Worm (Caenorhabditis elegans) whole organism, late embryonic: ENCODE measurements around the gene gcy-22.

ENCODE experiments used
- ceh-6 ChIP-seq: fragments of 200-800 bp; sonication (Bioruptor generic); optimal IDR thresholded peaks from 2 replicates; lab custom pipeline; 2018; ENCODE audit warnings: mild to moderate bottlenecking, missing genetic modification characterization, missing compliant biosample characterization
- nfya-1 ChIP-seq: sonication (generic microtip); optimal IDR thresholded peaks from 2 replicates; lab custom pipeline; 2017; ENCODE audit warnings: missing genetic modification characterization, mild to moderate bottlenecking, missing compliant biosample characterization, antibody characterized with exemption, moderate library complexity
- pha-4 ChIP-seq: fragments of 150-350 bp; optimal IDR thresholded peaks from 2 replicates; lab custom pipeline; 2018; ENCODE audit warnings: missing biosample characterization, missing genetic modification reagents, missing genetic modification characterization
- tbx-2 ChIP-seq: sonication (generic microtip); optimal IDR thresholded peaks from 2 replicates; lab custom pipeline; 2016; ENCODE audit warnings: missing genetic modification characterization, missing compliant biosample characterization

DNA sequence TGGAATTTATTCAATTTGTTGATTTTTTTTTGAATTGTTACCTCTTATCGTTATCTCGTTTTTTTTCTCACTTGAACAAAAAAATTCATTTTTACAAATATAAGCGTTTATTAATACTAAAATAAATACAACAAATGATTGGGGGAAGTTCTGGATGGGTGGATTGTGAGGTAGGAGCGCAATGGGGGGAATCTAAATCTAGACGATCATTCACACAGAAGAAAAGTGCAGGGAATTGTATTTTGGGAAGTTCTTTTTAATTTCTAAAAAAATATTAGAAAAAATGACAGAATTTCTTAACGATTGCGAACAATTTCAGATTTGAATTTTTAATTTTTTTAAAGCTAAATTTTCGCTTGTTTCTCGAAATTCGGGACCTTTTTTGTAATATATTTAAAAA is 16.6 kb upstream of the gcy-22 start:
- TF ChIP-seq pha-4 (tag; lab: Kevin White, UChicago) (no peak), ceh-6 (GFP tag; lab: Kevin White, UChicago) (no peak), nfya-1 (tag; lab: Kevin White, UChicago) (no peak), tbx-2 (tag; lab: Kevin White, UChicago) (no peak)
